Fruit fly (Drosophila melanogaster) whole organism, adult: Measurements from ENCODE around the gene CG8677.

Experiments
- CG11617 ChIP-seq: fragments of 200-800 bp; sonication (Bioruptor generic); optimal IDR thresholded peaks from 2 replicates; lab custom pipeline; 2017; ENCODE audit warnings: mild to moderate bottlenecking, missing biosample characterization, missing genetic modification reagents, missing genetic modification characterization
- CG14711 ChIP-seq: fragments of 200-800 bp; sonication (Bioruptor generic); optimal IDR thresholded peaks from 2 replicates; lab custom pipeline; 2018; ENCODE audit warnings: missing biosample characterization, mild to moderate bottlenecking, missing genetic modification characterization, moderate library complexity
- CG1620 ChIP-seq: fragments of 200-800 bp; sonication (Bioruptor generic); optimal IDR thresholded peaks from 2 replicates; lab custom pipeline; 2016; ENCODE audit warnings: missing biosample characterization, missing genetic modification characterization
- CG7045 ChIP-seq: fragments of 200-800 bp; sonication (Bioruptor generic); optimal IDR thresholded peaks from 2 replicates; lab custom pipeline; 2017; ENCODE audit warnings: missing biosample characterization, mild to moderate bottlenecking, missing genetic modification characterization
- Crg-1 ChIP-seq: fragments of 200-800 bp; sonication (Bioruptor generic); optimal IDR thresholded peaks from 2 replicates; lab custom pipeline; 2016; ENCODE audit warnings: missing biosample characterization, missing genetic modification characterization
- kay ChIP-seq: fragments of 200-800 bp; sonication (Bioruptor generic); peaks from one replicate; lab custom pipeline; 2016; ENCODE audit warnings: missing biosample characterization, missing genetic modification characterization, borderline replicate concordance
- ovo ChIP-seq: fragments of 200-800 bp; sonication (Bioruptor generic); optimal IDR thresholded peaks from 2 replicates; lab custom pipeline; 2016; ENCODE audit warnings: missing biosample characterization, missing genetic modification characterization
- pad ChIP-seq: fragments of 200-800 bp; sonication (Bioruptor generic); optimal IDR thresholded peaks from 3 replicates; lab custom pipeline; 2017; ENCODE audit warnings: missing biosample characterization, missing genetic modification characterization, mild to moderate bottlenecking, moderate library complexity, missing genetic modification reagents
- toe ChIP-seq: fragments of 200-800 bp; sonication (Bioruptor generic); optimal IDR thresholded peaks from 2 replicates; lab custom pipeline; 2016; ENCODE audit warnings: missing biosample characterization, missing genetic modification characterization

DNA sequence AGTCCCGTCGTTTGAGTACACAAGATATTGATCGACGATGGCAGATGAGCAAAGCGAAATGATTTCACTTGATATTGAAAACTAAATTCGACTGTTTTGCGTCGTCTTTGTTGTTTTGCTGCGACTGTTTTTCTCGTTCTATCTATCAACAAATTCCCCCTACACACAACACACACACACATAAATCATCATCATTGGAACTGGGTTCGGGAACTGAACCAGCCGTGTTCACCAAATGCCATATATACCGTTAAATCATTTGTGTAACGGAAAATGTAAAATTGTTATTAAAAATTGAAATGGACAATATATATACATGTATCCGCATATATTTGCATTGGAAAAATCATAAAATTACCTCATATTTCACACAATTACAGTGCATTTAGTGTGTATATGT, 716 bp upstream of the CG8677 start, which contains the start of gene Atg18b:
- peak; percentile 84 for TF ChIP-seq ovo (GFP tag; lab: Kevin White, UChicago)
- TF ChIP-seq kay (GFP tag; lab: Kevin White, UChicago) = no peak
- no peak for TF ChIP-seq toe (GFP tag; lab: Kevin White, UChicago)
- no peak for TF ChIP-seq CG11617 (GFP tag; lab: Kevin White, UChicago)
- no peak for TF ChIP-seq Crg-1 (GFP tag; lab: Kevin White, UChicago)
- TF ChIP-seq CG7045 (GFP tag; lab: Kevin White, UChicago) = no peak
- TF ChIP-seq pad (GFP tag; lab: Kevin White, UChicago) = peak; percentile 53
- TF ChIP-seq CG1620 (GFP tag; lab: Kevin White, UChicago) = no peak
- no peak for TF ChIP-seq CG14711
